Worm (Caenorhabditis elegans) whole organism, L2 larva: ENCODE measurements around the gene W01B6.8.

Experiments used
- C34F6.9 ChIP-seq: fragments of 150-350 bp; optimal IDR thresholded peaks from 2 replicates; lab custom pipeline; 2014; ENCODE audit warnings: missing biosample characterization, missing genetic modification characterization
- F13H6.1 ChIP-seq: sonication (generic microtip); optimal IDR thresholded peaks from 2 replicates; lab custom pipeline; 2016; ENCODE audit warnings: missing genetic modification characterization, missing compliant biosample characterization
- R02D3.7 ChIP-seq: fragments of 150-350 bp; optimal IDR thresholded peaks from 2 replicates; lab custom pipeline; 2014; ENCODE audit warnings: missing biosample characterization, missing genetic modification characterization
- Y55F3AM.14 ChIP-seq: fragments of 200-800 bp; sonication (Bioruptor generic); optimal IDR thresholded peaks from 2 replicates; lab custom pipeline; 2018; ENCODE audit warnings: mild to moderate bottlenecking, missing genetic modification characterization, missing compliant biosample characterization
- ZK546.5 ChIP-seq: sonication (generic microtip); optimal IDR thresholded peaks from 2 replicates; lab custom pipeline; 2017; ENCODE audit warnings: missing biosample characterization, missing genetic modification characterization
- alr-1 ChIP-seq: fragments of 150-350 bp; optimal IDR thresholded peaks from 2 replicates; lab custom pipeline; 2014; ENCODE audit warnings: missing biosample characterization, missing genetic modification characterization
- aly-2 ChIP-seq: fragments of 150-350 bp; optimal IDR thresholded peaks from 2 replicates; lab custom pipeline; 2014; ENCODE audit warnings: missing biosample characterization, missing genetic modification characterization
- blmp-1 ChIP-seq: sonication (generic microtip); optimal IDR thresholded peaks from 2 replicates; lab custom pipeline; 2017; ENCODE audit warnings: missing genetic modification characterization, mild to moderate bottlenecking, missing compliant biosample characterization, antibody characterized with exemption, moderate library complexity; ENCODE audit not compliant: insufficient read depth
- ceh-16 ChIP-seq: fragments of 150-350 bp; optimal IDR thresholded peaks from 2 replicates; lab custom pipeline; 2014; ENCODE audit warnings: missing biosample characterization, missing genetic modification characterization
- ceh-82 ChIP-seq: fragments of 150-350 bp; optimal IDR thresholded peaks from 2 replicates; lab custom pipeline; 2014; ENCODE audit warnings: missing biosample characterization, missing genetic modification characterization
- crh-2 ChIP-seq: sonication (generic microtip); optimal IDR thresholded peaks from 2 replicates; lab custom pipeline; 2017; ENCODE audit warnings: missing biosample characterization, missing genetic modification characterization
- dmd-4 ChIP-seq: sonication (generic microtip); optimal IDR thresholded peaks from 2 replicates; lab custom pipeline; 2017; ENCODE audit warnings: missing biosample characterization, missing genetic modification characterization
- egl-27 ChIP-seq: sonication (generic microtip); optimal IDR thresholded peaks from 3 replicates; lab custom pipeline; 2017; ENCODE audit warnings: missing biosample characterization, missing genetic modification reagents, missing genetic modification characterization
- elt-3 ChIP-seq: sonication (generic microtip); optimal IDR thresholded peaks from 2 replicates; lab custom pipeline; 2017; ENCODE audit warnings: missing biosample characterization, missing genetic modification characterization
- lin-11 ChIP-seq: fragments of 150-350 bp; sonication (generic microtip); optimal IDR thresholded peaks from 2 replicates; lab custom pipeline; 2014; ENCODE audit warnings: missing biosample characterization, missing genetic modification characterization, inconsistent platforms, mixed read lengths
- lin-39 ChIP-seq: fragments of 150-350 bp; optimal IDR thresholded peaks from 2 replicates; lab custom pipeline; 2014; ENCODE audit warnings: missing biosample characterization, missing genetic modification reagents, missing genetic modification characterization
- lsy-2 ChIP-seq, 2 experiments: fragments of 150-350 bp in 1 of 2; sonication (generic microtip) in 1 of 2; optimal IDR thresholded peaks; 2 replicates each; lab custom pipeline; 2014 to 2017; ENCODE audit warnings: missing biosample characterization in 2 of 2, missing genetic modification characterization in 2 of 2
- mab-5 ChIP-seq: fragments of 150-350 bp; optimal IDR thresholded peaks from 2 replicates; lab custom pipeline; 2014; ENCODE audit warnings: missing biosample characterization, missing genetic modification characterization
- mbf-1 ChIP-seq: sonication (generic microtip); optimal IDR thresholded peaks from 2 replicates; lab custom pipeline; 2017; ENCODE audit warnings: missing biosample characterization, missing genetic modification characterization
- mdl-1 ChIP-seq, 2 experiments: fragments of 150-350 bp in 1 of 2; sonication (generic microtip) in 1 of 2; optimal IDR thresholded peaks; 2 replicates each; lab custom pipeline; 2017; ENCODE audit warnings: missing biosample characterization in 2 of 2, missing genetic modification characterization in 2 of 2
- nhr-10 ChIP-seq: sonication (generic microtip); optimal IDR thresholded peaks from 2 replicates; lab custom pipeline; 2017; ENCODE audit warnings: missing biosample characterization, missing genetic modification characterization
- nhr-11 ChIP-seq: fragments of 150-350 bp; optimal IDR thresholded peaks from 2 replicates; lab custom pipeline; 2014; ENCODE audit warnings: missing biosample characterization, missing genetic modification characterization
- nhr-12 ChIP-seq: fragments of 150-350 bp; optimal IDR thresholded peaks from 2 replicates; lab custom pipeline; 2014; ENCODE audit warnings: missing biosample characterization, missing genetic modification characterization
- nhr-129 ChIP-seq: fragments of 150-350 bp; optimal IDR thresholded peaks from 2 replicates; lab custom pipeline; 2014; ENCODE audit warnings: missing biosample characterization, missing genetic modification characterization
- nhr-21 ChIP-seq: fragments of 150-350 bp; optimal IDR thresholded peaks from 2 replicates; lab custom pipeline; 2014; ENCODE audit warnings: missing biosample characterization, missing genetic modification characterization
- nhr-23 ChIP-seq: fragments of 150-350 bp; optimal IDR thresholded peaks from 2 replicates; lab custom pipeline; 2014; ENCODE audit warnings: missing biosample characterization, missing genetic modification reagents, missing genetic modification characterization
- nhr-237 ChIP-seq: fragments of 150-350 bp; optimal IDR thresholded peaks from 2 replicates; lab custom pipeline; 2014; ENCODE audit warnings: missing biosample characterization, missing genetic modification characterization
- nhr-6 ChIP-seq: fragments of 150-350 bp; optimal IDR thresholded peaks from 2 replicates; lab custom pipeline; 2014; ENCODE audit warnings: missing biosample characterization, missing genetic modification characterization
- nhr-77 ChIP-seq: fragments of 150-350 bp; optimal IDR thresholded peaks from 2 replicates; lab custom pipeline; 2014; ENCODE audit warnings: missing biosample characterization, missing genetic modification characterization
- peb-1 ChIP-seq: fragments of 150-350 bp; optimal IDR thresholded peaks from 2 replicates; lab custom pipeline; 2014; ENCODE audit warnings: missing biosample characterization, missing genetic modification characterization
- skn-1 ChIP-seq: sonication (generic microtip); optimal IDR thresholded peaks from 2 replicates; lab custom pipeline; 2017; ENCODE audit warnings: missing biosample characterization, missing genetic modification characterization
- sma-3 ChIP-seq: sonication (generic microtip); optimal IDR thresholded peaks from 2 replicates; lab custom pipeline; 2016; ENCODE audit warnings: missing genetic modification reagents, missing genetic modification characterization, missing compliant biosample characterization
- snpc-4 ChIP-seq: fragments of 150-350 bp; optimal IDR thresholded peaks from 2 replicates; lab custom pipeline; 2014; ENCODE audit warnings: missing biosample characterization, missing genetic modification characterization
- unc-39 ChIP-seq: fragments of 150-350 bp; optimal IDR thresholded peaks from 2 replicates; lab custom pipeline; 2014; ENCODE audit warnings: missing biosample characterization, missing genetic modification characterization
- unc-55 ChIP-seq: fragments of 150-350 bp; sonication (generic microtip); optimal IDR thresholded peaks from 3 replicates; lab custom pipeline; 2014; ENCODE audit warnings: missing biosample characterization, missing genetic modification reagents, missing genetic modification characterization
- unc-62 ChIP-seq: fragments of 150-350 bp; optimal IDR thresholded peaks from 2 replicates; lab custom pipeline; 2014; ENCODE audit warnings: missing biosample characterization, missing genetic modification reagents, missing genetic modification characterization
- ztf-1 ChIP-seq: fragments of 200-800 bp; sonication (Bioruptor generic); conservative IDR thresholded peaks from 2 replicates; pipeline ENCODE4 v1.3.6; 2022; ENCODE audit warnings: missing genetic modification characterization, missing compliant biosample characterization
- ztf-11 ChIP-seq: sonication (generic microtip); optimal IDR thresholded peaks from 2 replicates; lab custom pipeline; 2017; ENCODE audit warnings: missing biosample characterization, missing genetic modification characterization
- ztf-4 ChIP-seq: fragments of 150-350 bp; optimal IDR thresholded peaks from 2 replicates; lab custom pipeline; 2014; ENCODE audit warnings: missing biosample characterization, missing genetic modification characterization

Gene W01B6.8

DNA sequence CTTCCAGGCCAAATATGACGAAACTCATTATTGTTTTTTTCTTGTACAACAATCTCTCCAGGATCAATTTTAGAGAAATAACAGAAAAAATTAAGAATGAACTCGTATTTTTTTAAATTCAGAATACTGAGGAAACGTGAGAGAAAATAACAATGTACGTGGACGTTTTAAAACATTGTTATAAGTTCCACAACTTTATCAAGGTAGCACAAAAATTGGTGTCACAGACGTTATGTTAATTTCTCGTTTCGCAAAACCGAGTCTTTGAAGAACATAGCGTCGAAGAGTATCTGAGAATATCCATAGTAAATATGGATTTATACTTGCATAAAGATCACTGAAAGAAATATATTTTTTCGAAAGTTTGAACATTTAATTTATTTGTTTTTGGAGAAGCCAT lies 33.1 kb downstream of the W01B6.8 start, which contains the start of gene T04B2.8:
Gene T04B2.8, minus strand, starts transcription at position 101 of the 400 bp plus-strand sequence.
- TF ChIP-seq sma-3 (GFP tag; lab: Kevin White, UChicago) (no peak), mbf-1 (no peak), ceh-82 (tag; lab: Kevin White, UChicago) (no peak), F13H6.1 (no peak), mdl-1 (tag; optimal IDR thresholded peaks at IDR 0.05; lab: Kevin White, UChicago) (no peak), nhr-11 (no peak), nhr-129 (tag; lab: Kevin White, UChicago) (no peak), aly-2 (tag; lab: Kevin White, UChicago) (no peak), unc-39 (tag; lab: Kevin White, UChicago) (no peak), peb-1 (tag; lab: Kevin White, UChicago) (no peak), lin-39 (tag; lab: Kevin White, UChicago) (no peak), elt-3 (tag; lab: Kevin White, UChicago) (no peak), C34F6.9 (tag; lab: Kevin White, UChicago) (no peak), R02D3.7 (tag; lab: Kevin White, UChicago) (no peak), ZK546.5 (tag; lab: Kevin White, UChicago) (no peak), lin-11 (no peak), nhr-23 (tag; lab: Kevin White, UChicago) (no peak), alr-1 (no peak), nhr-77 (tag; lab: Kevin White, UChicago) (no peak), ztf-1 (GFP tag; lab: Robert Waterston, UW) (no peak)
- TF ChIP-seq, all 48 proteins: peak for 0

DNA sequence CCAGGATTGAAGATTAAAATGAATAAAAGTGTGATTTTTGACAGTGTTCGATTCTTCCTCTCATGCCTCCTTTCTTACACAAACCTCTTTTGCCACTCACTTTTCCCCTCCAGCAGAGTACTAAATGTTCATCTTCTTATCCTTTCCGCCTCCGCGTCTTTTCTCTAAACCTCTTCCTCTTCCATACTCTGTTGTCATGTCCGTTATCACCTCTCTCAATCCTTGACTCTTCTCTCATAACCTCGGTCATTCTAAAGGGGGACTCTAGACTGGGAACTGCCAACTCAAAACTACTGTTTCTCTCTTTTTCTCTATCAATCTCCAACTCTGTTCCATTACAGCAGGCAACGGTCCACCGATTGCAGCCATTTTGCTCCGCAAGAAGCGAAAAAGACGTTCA lies 35.9 kb downstream of the W01B6.8 start:
- TF ChIP-seq nhr-129 (tag; lab: Kevin White, UChicago) (peak; percentile 27), ceh-16 (tag; lab: Kevin White, UChicago) (no peak)

DNA sequence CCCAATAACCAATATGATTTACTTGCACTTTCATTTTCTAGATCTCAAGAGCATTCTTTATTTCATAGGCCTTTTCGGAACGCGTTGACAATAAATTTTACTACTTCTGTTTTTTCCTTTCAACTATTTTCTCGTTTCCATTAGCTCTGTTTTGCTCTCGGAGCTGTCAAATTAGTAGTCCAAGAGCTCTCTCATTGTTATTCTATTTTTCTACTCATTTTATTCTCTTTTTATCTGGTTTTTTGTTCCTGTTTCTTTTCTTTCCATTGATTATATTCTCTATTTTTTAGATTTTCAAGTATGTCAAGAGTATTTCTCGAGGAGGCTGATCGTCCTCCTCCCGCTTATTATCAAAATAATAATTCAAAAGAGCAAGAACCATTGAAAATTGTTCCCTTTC lies 37.1 kb downstream of the W01B6.8 start, which contains the start of gene T04B2.3:
Gene T04B2.3, plus strand, starts transcription at position 301 of the 400 bp plus-strand sequence.
- no peak for TF ChIP-seq ztf-4 (tag; lab: Kevin White, UChicago)
- TF ChIP-seq nhr-6 (tag; lab: Kevin White, UChicago): no peak
- TF ChIP-seq unc-55 (GFP tag; lab: Kevin White, UChicago): no peak
- TF ChIP-seq egl-27 (tag; lab: Kevin White, UChicago): no peak
- TF ChIP-seq snpc-4 (tag; lab: Kevin White, UChicago): no peak
- no peak for TF ChIP-seq crh-2 (tag; lab: Kevin White, UChicago)
- no peak for TF ChIP-seq nhr-10
- no peak for TF ChIP-seq ZK546.5 (tag; lab: Kevin White, UChicago)
- TF ChIP-seq lin-11: no peak
- TF ChIP-seq nhr-12 (tag; lab: Kevin White, UChicago): no peak
- TF ChIP-seq unc-39 (tag; lab: Kevin White, UChicago): no peak
- TF ChIP-seq unc-62 (GFP tag; lab: Kevin White, UChicago): no peak
- no peak for TF ChIP-seq ztf-11

DNA sequence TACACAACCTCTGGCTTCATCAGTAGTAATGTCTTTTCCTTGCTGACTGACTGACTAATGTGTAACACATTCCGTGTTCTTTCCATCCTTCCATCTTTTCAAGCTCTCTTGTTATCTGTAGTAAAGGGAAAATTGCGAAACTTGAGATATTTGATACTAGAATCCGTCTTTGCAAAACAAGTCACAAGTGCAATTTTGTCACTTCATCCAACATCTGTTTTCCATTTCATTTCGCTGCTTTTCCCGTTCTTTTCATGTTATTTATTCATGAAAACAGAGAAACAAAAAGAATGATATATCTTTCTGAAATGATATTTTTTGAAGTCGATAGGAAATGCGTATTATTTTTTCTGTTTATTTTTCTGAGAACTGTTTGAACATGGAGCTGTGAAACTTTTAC lies 38.2 kb downstream of the W01B6.8 start:
- TF ChIP-seq unc-55 (GFP tag; lab: Kevin White, UChicago): peak; percentile 54
- no peak for TF ChIP-seq ztf-11
- TF ChIP-seq sma-3 (GFP tag; lab: Kevin White, UChicago): no peak
- TF ChIP-seq nhr-129 (tag; lab: Kevin White, UChicago): peak; percentile 10

DNA sequence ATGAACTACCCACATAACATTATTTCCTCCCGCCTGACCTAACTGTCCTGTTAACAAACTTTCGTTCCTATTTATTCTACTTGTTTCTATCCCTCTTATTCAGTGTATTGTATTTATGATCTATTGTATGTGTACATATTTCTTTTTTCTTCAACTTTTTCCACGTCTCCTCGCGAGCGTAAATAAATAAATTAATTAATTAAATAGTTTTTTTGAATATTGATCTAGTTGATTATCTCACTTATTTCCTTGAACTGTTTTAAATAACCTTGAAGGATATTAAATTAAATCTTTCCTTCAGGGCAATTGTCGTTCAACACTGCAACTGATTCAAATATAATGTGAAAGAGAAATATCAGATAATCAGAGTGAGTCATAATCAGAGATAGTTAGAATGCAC lies 41.3 kb downstream of the W01B6.8 start, which contains the start of gene frk-1:
Gene frk-1, plus strand, starts transcription at position 301 of the 400 bp plus-strand sequence.
- TF ChIP-seq nhr-237 (tag; lab: Kevin White, UChicago) (no peak), snpc-4 (tag; lab: Kevin White, UChicago) (no peak), mab-5 (tag; lab: Kevin White, UChicago) (no peak), nhr-21 (tag; lab: Kevin White, UChicago) (no peak), ceh-82 (tag; lab: Kevin White, UChicago) (no peak), ztf-11 (no peak), mbf-1 (no peak), lin-11 (no peak), skn-1 (no peak), ztf-1 (GFP tag; lab: Robert Waterston, UW) (no peak), lsy-2 (tag; optimal IDR thresholded peaks at IDR 0.05; lab: Kevin White, UChicago) (no peak), Y55F3AM.14 (GFP tag; lab: Kevin White, UChicago) (no peak), aly-2 (tag; lab: Kevin White, UChicago) (no peak), mdl-1 (tag; optimal IDR thresholded peaks at IDR 0.05; lab: Kevin White, UChicago) (no peak), alr-1 (no peak), sma-3 (GFP tag; lab: Kevin White, UChicago) (no peak), blmp-1 (no peak), lin-39 (tag; lab: Kevin White, UChicago) (no peak), F13H6.1 (no peak), dmd-4 (tag; lab: Kevin White, UChicago) (no peak)
